Worm (Caenorhabditis elegans) whole organism, early embryonic: ENCODE measurements around the gene trx-5.

Experiments used
- B0310.2 ChIP-seq: sonication (generic microtip); optimal IDR thresholded peaks from 2 replicates; lab custom pipeline; 2016; ENCODE audit warnings: mild to moderate bottlenecking, missing genetic modification characterization, missing compliant biosample characterization
- F13C5.2 ChIP-seq: sonication (generic microtip); optimal IDR thresholded peaks from 2 replicates; lab custom pipeline; 2017; ENCODE audit warnings: mild to moderate bottlenecking, missing genetic modification characterization, inconsistent platforms, missing compliant biosample characterization
- aly-1 ChIP-seq: sonication (generic microtip); optimal IDR thresholded peaks from 2 replicates; lab custom pipeline; 2016; ENCODE audit warnings: missing genetic modification characterization, missing compliant biosample characterization
- ama-1 ChIP-seq: fragments of 150-350 bp; optimal IDR thresholded peaks from 2 replicates; lab custom pipeline; 2014
- ceh-13 ChIP-seq: fragments of 200-800 bp; sonication (Bioruptor generic); optimal IDR thresholded peaks from 2 replicates; lab custom pipeline; 2018; ENCODE audit warnings: mild to moderate bottlenecking, missing genetic modification characterization, missing compliant biosample characterization
- ceh-36 ChIP-seq: sonication (generic microtip); optimal IDR thresholded peaks from 2 replicates; lab custom pipeline; 2016; ENCODE audit warnings: missing genetic modification characterization, inconsistent platforms, missing compliant biosample characterization
- ets-7 ChIP-seq: sonication (generic microtip); optimal IDR thresholded peaks from 2 replicates; lab custom pipeline; 2016; ENCODE audit warnings: missing genotype, missing genetic modification characterization, missing compliant biosample characterization
- flt-1 ChIP-seq: fragments of 200-800 bp; sonication (Bioruptor generic); IDR thresholded peaks from 2 replicates; pipeline ENCODE4 v1.3.6; 2022; ENCODE audit warnings: missing genetic modification characterization, missing compliant biosample characterization
- hmbx-1 ChIP-seq: sonication (generic microtip); optimal IDR thresholded peaks from 2 replicates; lab custom pipeline; 2016; ENCODE audit warnings: mild to moderate bottlenecking, missing genetic modification characterization, missing compliant biosample characterization
- hmg-4 ChIP-seq: fragments of 200-800 bp; sonication (Bioruptor generic); optimal IDR thresholded peaks from 2 replicates; lab custom pipeline; 2018; ENCODE audit warnings: mild to moderate bottlenecking, missing genetic modification characterization, missing compliant biosample characterization
- hnd-1 ChIP-seq: sonication (generic microtip); optimal IDR thresholded peaks from 2 replicates; lab custom pipeline; 2016; ENCODE audit warnings: missing genetic modification characterization, missing compliant biosample characterization
- pes-1 ChIP-seq: fragments of 200-800 bp; sonication (Bioruptor generic); IDR thresholded peaks from 2 replicates; pipeline ENCODE4 v1.3.6; 2022; ENCODE audit warnings: missing genetic modification reagents, missing genetic modification characterization, missing compliant biosample characterization
- scrt-1 ChIP-seq: fragments of 200-800 bp; sonication (Bioruptor generic); IDR thresholded peaks from 2 replicates; pipeline ENCODE4 v1.3.6; 2022; ENCODE audit warnings: missing genetic modification characterization, missing compliant biosample characterization
- sea-1 ChIP-seq: fragments of 200-800 bp; sonication (Bioruptor generic); conservative IDR thresholded peaks from 2 replicates; pipeline ENCODE4 v1.3.6; 2022; ENCODE audit warnings: missing genetic modification characterization, missing compliant biosample characterization
- tbx-11 ChIP-seq: fragments of 200-800 bp; sonication (Bioruptor generic); IDR thresholded peaks from 2 replicates; pipeline ENCODE4 v1.3.6; 2022; ENCODE audit warnings: missing genetic modification characterization, missing compliant biosample characterization
- tbx-37 ChIP-seq: fragments of 200-800 bp; sonication (Bioruptor generic); conservative IDR thresholded peaks from 2 replicates; pipeline ENCODE4 v1.3.6; 2022; ENCODE audit warnings: missing genetic modification reagents, missing genetic modification characterization, missing compliant biosample characterization
- tra-4 ChIP-seq: sonication (generic microtip); optimal IDR thresholded peaks from 2 replicates; lab custom pipeline; 2017; ENCODE audit warnings: missing genetic modification characterization, missing compliant biosample characterization

The trx-5 gene

DNA sequence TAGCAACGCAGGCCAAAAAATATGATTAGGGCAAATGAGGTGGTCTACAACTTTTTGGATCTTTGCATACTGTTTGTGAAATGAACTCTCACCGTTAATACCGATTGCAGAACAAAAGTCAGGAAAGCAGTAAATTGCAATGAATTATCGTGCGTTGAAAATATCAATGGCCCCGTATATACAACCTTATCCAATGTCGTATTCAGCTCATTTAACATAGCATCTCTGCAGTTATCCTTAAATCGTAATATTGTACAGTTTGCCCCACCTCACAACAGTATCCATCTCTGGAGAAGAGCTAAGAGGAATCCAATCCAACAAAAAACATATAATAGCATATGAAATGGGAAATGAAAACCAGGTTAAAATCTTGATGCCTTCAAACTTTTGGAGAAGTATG, 1.8 kb downstream of the trx-5 start:
- TF ChIP-seq sea-1 (GFP tag; lab: Robert Waterston, UW), result no peak
- TF ChIP-seq flt-1 (GFP tag; lab: Robert Waterston, UW), result no peak
- no peak for TF ChIP-seq pes-1 (GFP tag; lab: Robert Waterston, UW)
- TF ChIP-seq hnd-1 (tag; lab: Kevin White, UChicago), result no peak
- no peak for TF ChIP-seq aly-1 (tag; lab: Kevin White, UChicago)
- TF ChIP-seq hmg-4, result no peak
- TF ChIP-seq tra-4 (tag; lab: Kevin White, UChicago), result no peak
- TF ChIP-seq hmbx-1 (tag; lab: Kevin White, UChicago), result no peak
- no peak for TF ChIP-seq ceh-36
- TF ChIP-seq scrt-1, result no peak
- TF ChIP-seq ceh-13 (GFP tag; lab: Kevin White, UChicago), result no peak

DNA sequence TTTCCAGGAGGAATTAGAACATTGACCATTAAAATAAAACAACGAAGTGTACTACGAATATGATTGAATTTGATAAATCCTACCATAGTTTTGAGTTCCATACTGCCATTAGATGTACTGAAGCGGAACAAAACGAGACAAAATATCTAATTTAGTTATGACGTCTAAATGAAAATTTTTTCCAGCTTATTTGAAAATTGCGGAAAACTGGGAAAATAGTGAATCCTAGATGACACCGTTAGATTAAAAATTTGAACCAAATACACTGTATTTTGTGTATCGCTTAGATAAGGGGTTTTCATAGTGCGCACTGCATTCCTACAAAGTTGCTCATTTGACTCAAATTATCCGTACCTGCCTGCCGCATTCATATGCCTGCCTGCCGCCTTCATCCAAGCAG, 3.1 kb downstream of the trx-5 start, which contains the start of gene K02H11.4:
TSS of gene K02H11.4 (minus strand) at position 101 of the 400 bp plus-strand sequence.
- no peak for TF ChIP-seq ceh-13 (GFP tag; lab: Kevin White, UChicago)
- TF ChIP-seq scrt-1, result no peak
- no peak for TF ChIP-seq hnd-1 (tag; lab: Kevin White, UChicago)
- no peak for TF ChIP-seq aly-1 (tag; lab: Kevin White, UChicago)
- no peak for TF ChIP-seq tra-4 (tag; lab: Kevin White, UChicago)
- TF ChIP-seq tbx-11 (GFP tag; lab: Robert Waterston, UW), result no peak
- TF ChIP-seq ama-1 (lab: Kevin White, UChicago), result no peak
- TF ChIP-seq flt-1 (GFP tag; lab: Robert Waterston, UW), result no peak
- no peak for TF ChIP-seq B0310.2 (tag; lab: Kevin White, UChicago)
- no peak for TF ChIP-seq hmbx-1 (tag; lab: Kevin White, UChicago)
- no peak for TF ChIP-seq tbx-37 (GFP tag; lab: Robert Waterston, UW)
- TF ChIP-seq ceh-36, result no peak
- TF ChIP-seq ets-7 (tag; lab: Kevin White, UChicago), result no peak
- TF ChIP-seq hmg-4, result no peak
- TF ChIP-seq sea-1 (GFP tag; lab: Robert Waterston, UW), result no peak
- no peak for TF ChIP-seq pes-1 (GFP tag; lab: Robert Waterston, UW)

DNA sequence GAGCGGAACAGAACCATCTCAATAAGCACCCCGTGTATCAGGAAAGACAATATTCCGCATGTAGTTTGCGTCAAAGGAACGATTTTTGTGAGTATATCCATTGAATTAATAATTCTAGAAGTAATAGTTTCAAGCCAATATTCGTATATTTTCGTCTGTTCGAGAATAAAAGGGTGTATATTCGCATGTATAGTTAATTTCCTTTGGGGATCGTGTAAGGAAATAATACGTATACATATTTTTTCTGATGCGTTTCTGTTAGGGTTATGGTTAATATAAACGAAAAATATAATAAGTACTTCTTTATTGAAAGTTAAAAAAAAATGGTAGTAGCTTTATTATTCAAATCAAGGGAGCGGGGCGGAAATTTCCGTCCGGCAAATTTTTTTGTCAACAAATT, 6.2 kb downstream of the trx-5 start, which contains the start of gene str-236:
TSS of gene str-236 (minus strand) at position 101 of the 400 bp plus-strand sequence.
- TF ChIP-seq ceh-36 (no peak), scrt-1 (no peak), flt-1 (GFP tag; lab: Robert Waterston, UW) (no peak), hmg-4 (no peak), pes-1 (GFP tag; lab: Robert Waterston, UW) (no peak), sea-1 (GFP tag; lab: Robert Waterston, UW) (no peak), hmbx-1 (tag; lab: Kevin White, UChicago) (no peak), ama-1 (lab: Kevin White, UChicago) (no peak), tbx-11 (GFP tag; lab: Robert Waterston, UW) (no peak), ets-7 (tag; lab: Kevin White, UChicago) (no peak), hnd-1 (tag; lab: Kevin White, UChicago) (no peak), ceh-13 (GFP tag; lab: Kevin White, UChicago) (no peak), F13C5.2 (tag; lab: Kevin White, UChicago) (no peak), tbx-37 (GFP tag; lab: Robert Waterston, UW) (no peak)

DNA sequence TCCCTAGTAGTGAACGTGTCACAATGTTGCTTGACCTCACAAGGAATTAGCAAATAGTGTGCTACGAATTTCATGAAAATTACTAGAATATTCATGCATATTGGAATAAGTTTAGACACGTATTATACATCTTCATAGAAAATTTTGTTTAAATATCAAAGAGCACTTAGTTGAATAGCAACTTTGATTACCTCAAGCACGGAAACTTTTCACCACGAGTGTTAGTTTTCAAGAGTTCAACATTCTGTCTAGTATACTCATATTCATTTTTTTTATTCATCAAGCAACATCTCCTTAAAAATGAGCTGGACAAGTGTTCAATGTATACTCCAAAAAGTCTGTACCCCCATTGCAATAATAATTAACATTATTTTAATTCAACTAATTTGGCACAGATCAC, 11.7 kb downstream of the trx-5 start, which contains the start of gene str-243:
TSS of gene str-243 (plus strand) at position 301 of the 400 bp plus-strand sequence.
- TF ChIP-seq pes-1 (GFP tag; lab: Robert Waterston, UW), result no peak
- TF ChIP-seq aly-1 (tag; lab: Kevin White, UChicago), result no peak
- no peak for TF ChIP-seq tbx-11 (GFP tag; lab: Robert Waterston, UW)
- no peak for TF ChIP-seq ceh-13 (GFP tag; lab: Kevin White, UChicago)
- TF ChIP-seq ceh-36, result no peak
- no peak for TF ChIP-seq hmg-4
- TF ChIP-seq ama-1 (lab: Kevin White, UChicago), result no peak
- no peak for TF ChIP-seq ets-7 (tag; lab: Kevin White, UChicago)
- TF ChIP-seq hnd-1 (tag; lab: Kevin White, UChicago), result no peak
- no peak for TF ChIP-seq F13C5.2 (tag; lab: Kevin White, UChicago)
- TF ChIP-seq hmbx-1 (tag; lab: Kevin White, UChicago), result no peak
- no peak for TF ChIP-seq sea-1 (GFP tag; lab: Robert Waterston, UW)
- no peak for TF ChIP-seq flt-1 (GFP tag; lab: Robert Waterston, UW)
- TF ChIP-seq tbx-37 (GFP tag; lab: Robert Waterston, UW), result no peak
- no peak for TF ChIP-seq B0310.2 (tag; lab: Kevin White, UChicago)

DNA sequence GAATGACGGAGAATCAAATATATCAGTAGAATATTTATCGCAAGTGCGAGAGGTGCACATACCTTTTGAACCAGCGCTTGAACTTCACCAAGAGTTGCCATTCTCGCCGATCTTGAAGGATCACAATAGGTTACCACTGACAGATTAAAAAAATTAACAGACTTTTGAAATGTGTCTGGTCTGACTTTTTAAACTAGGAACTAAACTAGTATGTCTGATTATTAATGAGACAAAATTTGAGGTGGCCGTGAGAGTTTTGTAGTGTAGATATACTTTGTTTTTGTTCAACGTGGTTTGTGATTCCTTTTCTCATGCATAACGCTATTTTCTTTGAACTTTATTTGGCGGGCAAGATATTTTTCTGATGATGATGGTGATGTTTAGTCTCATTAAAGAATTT, 12.4 kb downstream of the trx-5 start, which contains the start of gene str-240:
TSS of gene str-240 (minus strand) at position 101 of the 400 bp plus-strand sequence.
- TF ChIP-seq pes-1 (GFP tag; lab: Robert Waterston, UW), result no peak
- no peak for TF ChIP-seq ceh-36
- TF ChIP-seq ets-7 (tag; lab: Kevin White, UChicago), result no peak
- TF ChIP-seq ama-1 (lab: Kevin White, UChicago), result no peak
- no peak for TF ChIP-seq hnd-1 (tag; lab: Kevin White, UChicago)
- no peak for TF ChIP-seq aly-1 (tag; lab: Kevin White, UChicago)
- TF ChIP-seq tbx-11 (GFP tag; lab: Robert Waterston, UW), result no peak
- TF ChIP-seq ceh-13 (GFP tag; lab: Kevin White, UChicago), result no peak
- TF ChIP-seq F13C5.2 (tag; lab: Kevin White, UChicago), result no peak
- no peak for TF ChIP-seq hmg-4
- no peak for TF ChIP-seq tbx-37 (GFP tag; lab: Robert Waterston, UW)

DNA sequence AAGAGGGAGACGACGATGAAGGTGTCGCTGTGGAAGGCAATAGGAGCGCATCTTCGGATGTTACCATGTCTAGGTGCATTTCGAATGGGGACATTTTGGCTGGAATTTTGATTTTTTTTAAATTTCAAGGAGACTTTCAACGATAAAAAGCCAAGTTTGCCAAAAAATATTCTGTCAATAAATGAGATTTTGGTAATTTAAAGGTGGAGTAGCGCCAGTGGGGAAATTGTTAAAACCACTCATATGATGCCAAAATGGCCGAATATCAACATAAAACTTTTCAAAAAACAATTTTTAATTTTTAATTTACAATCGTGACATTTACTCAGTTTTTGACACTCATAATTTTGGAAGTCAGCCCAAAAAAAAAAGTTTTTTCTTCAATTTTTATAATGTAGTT, 22.7 kb downstream of the trx-5 start, which contains the start of gene nhr-260:
TSS of gene nhr-260 (minus strand) at position 101 of the 400 bp plus-strand sequence.
- TF ChIP-seq ceh-13 (GFP tag; lab: Kevin White, UChicago) (no peak), tbx-11 (GFP tag; lab: Robert Waterston, UW) (no peak), ceh-36 (no peak), hnd-1 (tag; lab: Kevin White, UChicago) (no peak), scrt-1 (no peak), hmg-4 (no peak), hmbx-1 (tag; lab: Kevin White, UChicago) (no peak), tra-4 (tag; lab: Kevin White, UChicago) (no peak), ama-1 (lab: Kevin White, UChicago) (no peak), sea-1 (GFP tag; lab: Robert Waterston, UW) (no peak), F13C5.2 (tag; lab: Kevin White, UChicago) (no peak), B0310.2 (tag; lab: Kevin White, UChicago) (no peak), pes-1 (GFP tag; lab: Robert Waterston, UW) (no peak), tbx-37 (GFP tag; lab: Robert Waterston, UW) (no peak), flt-1 (GFP tag; lab: Robert Waterston, UW) (no peak), ets-7 (tag; lab: Kevin White, UChicago) (no peak)
